Worm (Caenorhabditis elegans): ENCODE measurements around the gene Y17G7B.22.

DNA sequence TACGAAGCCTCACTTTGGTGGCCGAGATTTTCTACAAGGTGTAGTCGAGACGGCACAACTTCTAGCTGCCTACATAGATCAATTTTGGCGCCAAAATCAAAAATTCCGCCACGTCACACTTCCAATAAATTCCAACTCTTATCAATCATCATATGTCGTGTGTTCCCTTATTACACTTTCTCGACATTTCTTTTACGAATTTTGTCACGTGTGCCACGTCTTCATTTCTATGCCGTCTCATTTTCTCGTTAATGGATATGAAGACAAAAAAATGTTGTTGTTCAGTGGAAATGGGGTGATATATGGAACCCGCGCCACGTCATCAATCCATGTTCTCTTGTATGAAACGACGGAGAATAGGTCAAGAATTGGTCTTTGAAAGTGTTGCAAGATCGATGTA, 16.2 kb upstream of the Y17G7B.22 start:
- TF ChIP-seq egl-43 (GFP tag; IDR thresholded peaks at IDR 0.05) (no peak), ztf-7 (tag; optimal IDR thresholded peaks at IDR 0.05) (no peak), pqm-1 (tag; optimal IDR thresholded peaks at IDR 0.05) (no peak), ZK546.5 (tag; optimal IDR thresholded peaks at IDR 0.05) (no peak), ZK337.2 (GFP tag; IDR thresholded peaks at IDR 0.05) (no peak), zag-1 (tag; optimal IDR thresholded peaks at IDR 0.05) (no peak), pha-4 (GFP tag; IDR thresholded peaks at IDR 0.05) (no peak), pha-4 (tag; optimal IDR thresholded peaks at IDR 0.05) (no peak)

Measured in whole organism, L4 larva.